Fruit fly (Drosophila melanogaster) whole organism, pupa: Measurements from ENCODE around the gene CG7251.

Experiments used
- CG12605 ChIP-seq: fragments of 200-800 bp; sonication (Bioruptor generic); IDR thresholded peaks from 2 replicates; pipeline ENCODE4 v1.3.6; 2022; ENCODE audit warnings: missing biosample characterization, missing genetic modification characterization
- CG13204 ChIP-seq: fragments of 200-800 bp; sonication (Bioruptor generic); optimal IDR thresholded peaks from 2 replicates; lab custom pipeline; 2018; ENCODE audit warnings: missing biosample characterization, mild to moderate bottlenecking, missing genetic modification characterization, moderate library complexity
- CG14655 ChIP-seq: fragments of 200-800 bp; sonication (Bioruptor generic); optimal IDR thresholded peaks from 3 replicates; lab custom pipeline; 2017; ENCODE audit warnings: mild to moderate bottlenecking, missing biosample characterization, missing genetic modification reagents, missing genetic modification characterization
- CG15710 ChIP-seq: fragments of 200-800 bp; sonication (Bioruptor generic); optimal IDR thresholded peaks from 2 replicates; lab custom pipeline; 2018; ENCODE audit warnings: missing biosample characterization, mild to moderate bottlenecking, missing genetic modification characterization, moderate library complexity
- CG17806 ChIP-seq: fragments of 200-800 bp; sonication (Bioruptor generic); optimal IDR thresholded peaks from 2 replicates; lab custom pipeline; 2018; ENCODE audit warnings: missing biosample characterization, mild to moderate bottlenecking, missing genetic modification characterization, moderate library complexity
- CG32121 ChIP-seq: fragments of 200-800 bp; sonication (Bioruptor generic); IDR thresholded peaks from 2 replicates; pipeline ENCODE4 v1.3.6; 2022; ENCODE audit warnings: missing biosample characterization, missing genetic modification characterization
- CG34367 ChIP-seq: fragments of 200-800 bp; sonication (Bioruptor generic); optimal IDR thresholded peaks from 2 replicates; lab custom pipeline; 2018; ENCODE audit warnings: missing biosample characterization, mild to moderate bottlenecking, missing genetic modification characterization
- CG4496 ChIP-seq: fragments of 200-800 bp; sonication (Bioruptor generic); IDR thresholded peaks from 3 replicates; pipeline ENCODE4 v1.3.6; 2022; ENCODE audit warnings: missing biosample characterization, missing genetic modification characterization
- CG8159 ChIP-seq: fragments of 200-800 bp; sonication (Bioruptor generic); optimal IDR thresholded peaks from 3 replicates; lab custom pipeline; 2018; ENCODE audit warnings: missing biosample characterization, mild to moderate bottlenecking, missing genetic modification characterization, moderate library complexity
- CG8301 ChIP-seq: fragments of 200-800 bp; sonication (Bioruptor generic); optimal IDR thresholded peaks from 2 replicates; lab custom pipeline; 2018; ENCODE audit warnings: missing biosample characterization, mild to moderate bottlenecking, missing genetic modification characterization
- CG9948 ChIP-seq: fragments of 200-800 bp; sonication (Bioruptor generic); optimal IDR thresholded peaks from 2 replicates; lab custom pipeline; 2018; ENCODE audit warnings: missing biosample characterization, mild to moderate bottlenecking, missing genetic modification characterization, moderate library complexity
- D1 ChIP-seq: fragments of 200-800 bp; sonication (Bioruptor generic); optimal IDR thresholded peaks from 2 replicates; lab custom pipeline; 2018; ENCODE audit warnings: missing biosample characterization, mild to moderate bottlenecking, missing genetic modification characterization, moderate library complexity
- EcR ChIP-seq: fragments of 200-800 bp; sonication (Bioruptor generic); optimal IDR thresholded peaks from 3 replicates; lab custom pipeline; 2019; ENCODE audit warnings: missing biosample characterization, missing genetic modification characterization, mild to moderate bottlenecking, moderate library complexity, missing genetic modification reagents
- Ets98B ChIP-seq: fragments of 200-800 bp; sonication (Bioruptor generic); IDR thresholded peaks from 2 replicates; pipeline ENCODE4 v1.3.6; 2022; ENCODE audit warnings: missing biosample characterization, missing genetic modification characterization
- Pif1A ChIP-seq: fragments of 200-800 bp; sonication (Bioruptor generic); optimal IDR thresholded peaks from 3 replicates; lab custom pipeline; 2016; ENCODE audit warnings: missing biosample characterization, missing genetic modification characterization
- Pif1B ChIP-seq: fragments of 200-800 bp; sonication (Bioruptor generic); optimal IDR thresholded peaks from 3 replicates; lab custom pipeline; 2016; ENCODE audit warnings: missing biosample characterization, missing genetic modification characterization
- Snoo ChIP-seq: fragments of 200-800 bp; sonication (Bioruptor generic); optimal IDR thresholded peaks from 3 replicates; lab custom pipeline; 2017; ENCODE audit warnings: missing biosample characterization, mild to moderate bottlenecking, missing genetic modification characterization, inconsistent platforms
- fd96Ca ChIP-seq: fragments of 200-800 bp; sonication (Bioruptor generic); IDR thresholded peaks from 3 replicates; pipeline ENCODE4 v1.3.6; 2022; ENCODE audit warnings: missing biosample characterization, missing genetic modification characterization
- gl ChIP-seq: fragments of 200-800 bp; sonication (Bioruptor generic); optimal IDR thresholded peaks from 2 replicates; lab custom pipeline; 2018; ENCODE audit warnings: missing biosample characterization, mild to moderate bottlenecking, missing genetic modification characterization
- rn ChIP-seq: fragments of 200-800 bp; sonication (Bioruptor generic); IDR thresholded peaks from 2 replicates; pipeline ENCODE4 v1.3.6; 2022; ENCODE audit warnings: missing biosample characterization, missing genetic modification characterization

CG7251 gene

dm6 chr2L:5558809-5559392, 29.3 kb downstream of the CG7251 start, which contains the start of gene GluRIIB:
TSS of gene GluRIIB (plus strand) at chr2L:5559342.
- TF ChIP-seq CG14655 (peak; percentile 20), Pif1A (no peak)

dm6 chr2L:5554818-5555217, 33.4 kb downstream of the CG7251 start, which contains the start of gene GluRIIA:
TSS of gene GluRIIA (plus strand) at chr2L:5555072.
- TF ChIP-seq CG13204 (GFP tag; lab: Kevin White, UChicago) (no peak), CG9948 (tag; lab: Kevin White, UChicago) (no peak), CG32121 (GFP tag; lab: Robert Waterston, UW) (no peak), CG8159 (tag; lab: Kevin White, UChicago) (no peak), CG8301 (no peak), Pif1B (GFP tag; lab: Kevin White, UChicago) (no peak), CG15710 (no peak)

dm6 chr2L:5553750-5554149, 34.5 kb downstream of the CG7251 start, which contains the start of the genes CG14013 and CG14017:
TSS of gene CG14013 (minus strand) at chr2L:5553850.
TSS of gene CG14017 (plus strand) at chr2L:5553897.
- TF ChIP-seq Ets98B (GFP tag; lab: Robert Waterston, UW): no peak
- no peak for TF ChIP-seq Pif1B (GFP tag; lab: Kevin White, UChicago)
- no peak for TF ChIP-seq EcR (GFP tag; lab: Kevin White, UChicago)
- TF ChIP-seq CG8301: no peak
- TF ChIP-seq gl (tag; lab: Kevin White, UChicago): no peak
- no peak for TF ChIP-seq rn (GFP tag; lab: Robert Waterston, UW)
- no peak for TF ChIP-seq D1 (tag; lab: Kevin White, UChicago)
- TF ChIP-seq CG17806 (tag; lab: Kevin White, UChicago): no peak
- no peak for TF ChIP-seq Snoo (tag; lab: Kevin White, UChicago)
- TF ChIP-seq CG12605 (GFP tag; lab: Robert Waterston, UW): no peak
- no peak for TF ChIP-seq Pif1A
- no peak for TF ChIP-seq CG13204 (GFP tag; lab: Kevin White, UChicago)
- no peak for TF ChIP-seq CG34367
- TF ChIP-seq CG32121 (GFP tag; lab: Robert Waterston, UW): no peak
- no peak for TF ChIP-seq fd96Ca (GFP tag; lab: Robert Waterston, UW)
- no peak for TF ChIP-seq CG4496 (GFP tag; lab: Robert Waterston, UW)
- no peak for TF ChIP-seq CG9948 (tag; lab: Kevin White, UChicago)
- TF ChIP-seq, all 21 proteins: peak for 0

dm6 chr2L:5551538-5551937, 36.7 kb downstream of the CG7251 start, which contains the start of gene CG18269:
TSS of gene CG18269 (plus strand) at chr2L:5551838.
- TF ChIP-seq CG13204 (GFP tag; lab: Kevin White, UChicago): no peak
- TF ChIP-seq EcR (GFP tag; lab: Kevin White, UChicago): no peak
- no peak for TF ChIP-seq CG4496 (GFP tag; lab: Robert Waterston, UW)
- TF ChIP-seq CG15710: no peak
- TF ChIP-seq CG32121 (GFP tag; lab: Robert Waterston, UW): no peak
- TF ChIP-seq CG14655: no peak
- TF ChIP-seq gl (tag; lab: Kevin White, UChicago): no peak
- TF ChIP-seq CG9948 (tag; lab: Kevin White, UChicago): no peak
- TF ChIP-seq Snoo (tag; lab: Kevin White, UChicago): no peak
- no peak for TF ChIP-seq Pif1A
- TF ChIP-seq fd96Ca (GFP tag; lab: Robert Waterston, UW): no peak
- no peak for TF ChIP-seq CG12605 (GFP tag; lab: Robert Waterston, UW)
- no peak for TF ChIP-seq D1 (tag; lab: Kevin White, UChicago)
- no peak for TF ChIP-seq Pif1B (GFP tag; lab: Kevin White, UChicago)
- TF ChIP-seq, all 21 proteins: peak for 0

- TF ChIP-seq CG34367: no peak
- TF ChIP-seq gl (tag; lab: Kevin White, UChicago): no peak
- TF ChIP-seq CG12605 (GFP tag; lab: Robert Waterston, UW): no peak
- TF ChIP-seq CG9948 (tag; lab: Kevin White, UChicago): no peak
- TF ChIP-seq Pif1B (GFP tag; lab: Kevin White, UChicago): no peak
- TF ChIP-seq CG32121 (GFP tag; lab: Robert Waterston, UW): no peak
- TF ChIP-seq Snoo (tag; lab: Kevin White, UChicago): no peak
- no peak for TF ChIP-seq CG13204 (GFP tag; lab: Kevin White, UChicago)
These were observed 37.5 kb downstream of the CG7251 start, which contains the start of gene CG14014 for dm6 chr2L:5550735-5551134. TSS of gene CG14014 (minus strand) at chr2L:5550835.

dm6 chr2L:5547288-5547777, 40.9 kb downstream of the CG7251 start:
- TF ChIP-seq CG14655 (no peak), fd96Ca (GFP tag; lab: Robert Waterston, UW) (no peak), Ets98B (GFP tag; lab: Robert Waterston, UW) (no peak)
